Worm (Caenorhabditis elegans) whole organism, L4 larva: ENCODE measurements around the gene F58G11.4.

ENCODE experiments used
- ceh-28 ChIP-seq: fragments of 150-350 bp; optimal IDR thresholded peaks from 2 replicates; lab custom pipeline; 2014; ENCODE audit warnings: missing biosample characterization, missing genetic modification reagents, missing genetic modification characterization
- daf-16 ChIP-seq, 3 experiments: sonication (generic microtip); optimal IDR thresholded peaks; 2 replicates each; lab custom pipeline; 2016 to 2017; ENCODE audit warnings: missing genetic modification characterization in 3 of 3, missing genetic modification reagents in 3 of 3, mild to moderate bottlenecking in 2 of 3, missing compliant biosample characterization in 2 of 3, missing biosample characterization in 1 of 3, moderate library complexity in 1 of 3
- egl-27 ChIP-seq: sonication (generic microtip); optimal IDR thresholded peaks from 3 replicates; lab custom pipeline; 2017; ENCODE audit warnings: missing biosample characterization, missing genetic modification reagents, missing genetic modification characterization
- lin-29 ChIP-seq: fragments of 200-800 bp; sonication (Bioruptor generic); IDR thresholded peaks from 2 replicates; pipeline ENCODE4 v1.3.6; 2022; ENCODE audit warnings: missing genetic modification reagents, missing genetic modification characterization, missing compliant biosample characterization
- lir-3 ChIP-seq: sonication (generic microtip); optimal IDR thresholded peaks from 2 replicates; lab custom pipeline; 2016; ENCODE audit warnings: mild to moderate bottlenecking, missing genetic modification characterization, missing compliant biosample characterization
- nhr-76 ChIP-seq: fragments of 150-350 bp; optimal IDR thresholded peaks from 2 replicates; lab custom pipeline; 2014; ENCODE audit warnings: missing biosample characterization, missing genetic modification characterization
- nhr-77 ChIP-seq: fragments of 150-350 bp; optimal IDR thresholded peaks from 2 replicates; lab custom pipeline; 2014; ENCODE audit warnings: missing biosample characterization, missing genetic modification characterization
- skn-1 ChIP-seq: fragments of 150-350 bp; optimal IDR thresholded peaks from 2 replicates; lab custom pipeline; 2014; ENCODE audit warnings: missing biosample characterization, missing genetic modification characterization
- tag-97 ChIP-seq: fragments of 200-800 bp; sonication (Bioruptor generic); IDR thresholded peaks from 2 replicates; pipeline ENCODE4 v1.3.6; 2022; ENCODE audit warnings: missing genetic modification characterization, missing compliant biosample characterization
- unc-62 ChIP-seq, 3 experiments: fragments of 150-350 bp in 1 of 3; sonication (generic microtip); optimal IDR thresholded peaks in 2 of 3; peaks in 1 of 3; 1 replicate in 1 of 3; 2 replicates in 2 of 3; lab custom pipeline; 2014 to 2017; ENCODE audit warnings: missing biosample characterization in 3 of 3, missing genetic modification characterization in 3 of 3, missing genetic modification reagents in 3 of 3, missing genotype in 1 of 3
- ztf-11 ChIP-seq: fragments of 150-350 bp; optimal IDR thresholded peaks from 2 replicates; lab custom pipeline; 2014; ENCODE audit warnings: missing biosample characterization, missing genetic modification characterization

DNA sequence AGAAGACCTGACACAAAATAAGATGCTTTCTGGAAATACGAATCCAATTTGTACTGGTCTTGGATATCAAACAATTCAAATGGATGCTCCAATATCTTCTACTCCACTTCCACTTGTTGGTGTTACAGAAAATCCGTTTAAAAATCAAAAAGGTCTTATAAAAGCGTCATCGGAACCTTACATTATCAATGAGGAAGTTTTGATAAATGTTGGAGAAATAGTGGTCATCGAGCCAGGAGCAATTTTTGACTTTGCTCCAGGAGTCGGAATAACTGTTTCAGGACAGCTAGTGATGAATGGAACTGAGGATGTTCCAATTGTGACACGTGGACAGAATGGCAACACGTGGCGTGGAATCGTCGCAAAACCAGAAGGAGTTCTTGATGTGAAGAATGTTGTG lies 21.7 kb downstream of the F58G11.4 start:
- no peak for TF ChIP-seq nhr-76 (tag; lab: Kevin White, UChicago)
- TF ChIP-seq egl-27 (tag; lab: Kevin White, UChicago), result no peak
- no peak for TF ChIP-seq unc-62 (GFP tag; optimal IDR thresholded peaks at IDR 0.05 in 1 of 2; lab: Kevin White, UChicago)
- TF ChIP-seq unc-62 (tag; optimal IDR thresholded peaks at IDR 0.05; lab: Kevin White, UChicago), result no peak
- TF ChIP-seq ztf-11 (tag; lab: Kevin White, UChicago), result no peak
- no peak for TF ChIP-seq daf-16 (GFP tag; optimal IDR thresholded peaks at IDR 0.05; lab: Kevin White, UChicago)
- no peak for TF ChIP-seq daf-16 (tag; optimal IDR thresholded peaks at IDR 0.05; lab: Kevin White, UChicago)
- TF ChIP-seq ceh-28 (tag; lab: Kevin White, UChicago), result no peak
- TF ChIP-seq lir-3 (tag; lab: Kevin White, UChicago), result no peak
- TF ChIP-seq nhr-77, result no peak
- TF ChIP-seq tag-97, result no peak
- TF ChIP-seq lin-29 (GFP tag; lab: Robert Waterston, UW), result no peak
- no peak for TF ChIP-seq skn-1 (tag; lab: Kevin White, UChicago)
